Fruit fly (Drosophila melanogaster) whole organism, embryonic: ENCODE data around the gene Fbp2.
A peak's percentile ranks its signal among the peaks of the same experiment; 100 is the strongest.

Experiments
- Antp ChIP-seq: fragments of 200-800 bp; sonication (Bioruptor generic); optimal IDR thresholded peaks from 3 replicates; lab custom pipeline; 2016; ENCODE audit warnings: missing biosample characterization, missing genetic modification characterization
- CG10959 ChIP-seq: fragments of 200-800 bp; sonication (Bioruptor generic); IDR thresholded peaks from 2 replicates; pipeline ENCODE4 v1.3.6; 2022; ENCODE audit warnings: missing biosample characterization, missing genetic modification characterization
- CG10979 ChIP-seq: fragments of 200-800 bp; sonication (Bioruptor generic); optimal IDR thresholded peaks from 2 replicates; lab custom pipeline; 2018; ENCODE audit warnings: missing biosample characterization, mild to moderate bottlenecking, missing genetic modification characterization, moderate library complexity
- CG11695 ChIP-seq: fragments of 200-800 bp; sonication (Bioruptor generic); IDR thresholded peaks from 3 replicates; pipeline ENCODE4 v1.3.6; 2022; ENCODE audit warnings: missing biosample characterization, missing genetic modification characterization
- CG11696 ChIP-seq: fragments of 200-800 bp; sonication (Bioruptor generic); IDR thresholded peaks from 2 replicates; pipeline ENCODE4 v1.3.6; 2022; ENCODE audit warnings: missing biosample characterization, missing genetic modification characterization
- CG12659 ChIP-seq: fragments of 200-800 bp; sonication (Bioruptor generic); optimal IDR thresholded peaks from 3 replicates; lab custom pipeline; 2017; ENCODE audit warnings: mild to moderate bottlenecking, missing biosample characterization, missing genetic modification reagents, missing genetic modification characterization
- CG12744 ChIP-seq: fragments of 200-800 bp; sonication (Bioruptor generic); optimal IDR thresholded peaks from 2 replicates; lab custom pipeline; 2016; ENCODE audit warnings: missing biosample characterization, missing genetic modification characterization
- CG13424 ChIP-seq: fragments of 200-800 bp; sonication (Bioruptor generic); optimal IDR thresholded peaks from 2 replicates; lab custom pipeline; 2019; ENCODE audit warnings: missing biosample characterization, mild to moderate bottlenecking, missing genetic modification characterization, moderate library complexity
- CG14965 ChIP-seq: fragments of 200-800 bp; sonication (Bioruptor generic); optimal IDR thresholded peaks from 2 replicates; lab custom pipeline; 2016; ENCODE audit warnings: missing biosample characterization, missing genetic modification characterization, borderline replicate concordance
- CG17359 ChIP-seq: fragments of 200-800 bp; sonication (Bioruptor generic); optimal IDR thresholded peaks from 3 replicates; lab custom pipeline; 2018; ENCODE audit warnings: missing biosample characterization, mild to moderate bottlenecking, missing genetic modification characterization, moderate library complexity
- CG5245 ChIP-seq: fragments of 200-800 bp; sonication (Bioruptor generic); optimal IDR thresholded peaks from 3 replicates; lab custom pipeline; 2016; ENCODE audit warnings: missing biosample characterization, missing genetic modification characterization
- CG6654 ChIP-seq: fragments of 200-800 bp; sonication (Bioruptor generic); optimal IDR thresholded peaks from 2 replicates; lab custom pipeline; 2017; ENCODE audit warnings: missing biosample characterization, mild to moderate bottlenecking, missing genetic modification characterization
- CG7963 ChIP-seq: fragments of 200-800 bp; sonication (Bioruptor generic); IDR thresholded peaks from 3 replicates; pipeline ENCODE4 v1.3.6; 2022; ENCODE audit warnings: missing biosample characterization, missing genetic modification characterization; ENCODE audit not compliant: partially characterized antibody
- CG8359 ChIP-seq: fragments of 200-800 bp; sonication (Bioruptor generic); optimal IDR thresholded peaks from 2 replicates; lab custom pipeline; 2017; ENCODE audit warnings: missing biosample characterization, mild to moderate bottlenecking, missing genetic modification characterization, borderline replicate concordance
- CG8478 ChIP-seq: fragments of >200 bp; optimal IDR thresholded peaks from 2 replicates; lab custom pipeline; 2018
- CG8765 ChIP-seq: fragments of 200-800 bp; sonication (Bioruptor generic); IDR thresholded peaks from 2 replicates; pipeline ENCODE4 v1.3.6; 2022; ENCODE audit warnings: missing biosample characterization, missing genetic modification characterization
- Dip3 ChIP-seq: fragments of 200-800 bp; sonication (Bioruptor generic); optimal IDR thresholded peaks from 3 replicates; lab custom pipeline; 2016; ENCODE audit warnings: missing biosample characterization, missing genetic modification characterization
- HmgZ ChIP-seq: fragments of 200-800 bp; sonication (Bioruptor generic); optimal IDR thresholded peaks from 2 replicates; lab custom pipeline; 2018; ENCODE audit warnings: missing biosample characterization, mild to moderate bottlenecking, missing genetic modification characterization
- Kr ChIP-seq: fragments of 200-800 bp; sonication (Bioruptor generic); optimal IDR thresholded peaks from 2 replicates; lab custom pipeline; 2017; ENCODE audit warnings: missing biosample characterization, mild to moderate bottlenecking, missing genetic modification characterization
- MESR4 ChIP-seq: fragments of 200-800 bp; sonication (Bioruptor generic); optimal IDR thresholded peaks from 2 replicates; lab custom pipeline; 2018; ENCODE audit warnings: missing biosample characterization, mild to moderate bottlenecking, missing genetic modification characterization, moderate library complexity
- Mad ChIP-seq: fragments of 200-800 bp; sonication (Bioruptor generic); optimal IDR thresholded peaks from 2 replicates; lab custom pipeline; 2016; ENCODE audit warnings: missing biosample characterization, missing genetic modification characterization
- Myb ChIP-seq: fragments of 200-800 bp; sonication (Bioruptor generic); optimal IDR thresholded peaks from 2 replicates; lab custom pipeline; 2016; ENCODE audit warnings: missing biosample characterization, missing genetic modification characterization
- NC2α ChIP-seq: fragments of 200-800 bp; sonication (Bioruptor generic); optimal IDR thresholded peaks from 2 replicates; lab custom pipeline; 2016; ENCODE audit warnings: missing biosample characterization, missing genetic modification characterization
- NFAT ChIP-seq: fragments of 200-800 bp; sonication (Bioruptor generic); IDR thresholded peaks from 2 replicates; pipeline ENCODE4 v1.3.6; 2022; ENCODE audit warnings: missing biosample characterization, missing genetic modification characterization
- Nf-YC ChIP-seq: fragments of 200-800 bp; optimal IDR thresholded peaks from 3 replicates; lab custom pipeline; 2019; ENCODE audit warnings: missing biosample characterization, mild to moderate bottlenecking, missing genetic modification characterization, moderate library complexity
- Ptx1 ChIP-seq: fragments of 200-800 bp; sonication (Bioruptor generic); IDR thresholded peaks from 2 replicates; pipeline ENCODE4 v1.3.6; 2022; ENCODE audit warnings: missing biosample characterization, missing genetic modification characterization
- Six4 ChIP-seq: fragments of 200-800 bp; sonication (Bioruptor generic); optimal IDR thresholded peaks from 2 replicates; lab custom pipeline; 2016; ENCODE audit warnings: missing biosample characterization, missing genetic modification characterization
- Sry-β ChIP-seq: fragments of 200-800 bp; sonication (Bioruptor generic); optimal IDR thresholded peaks from 2 replicates; lab custom pipeline; 2018; ENCODE audit warnings: missing biosample characterization, mild to moderate bottlenecking, missing genetic modification characterization, moderate library complexity
- ase ChIP-seq: fragments of 200-800 bp; sonication (Bioruptor generic); IDR thresholded peaks from 3 replicates; pipeline ENCODE4 v1.3.6; 2022; ENCODE audit warnings: missing biosample characterization, missing genetic modification characterization
- bab2 ChIP-seq: fragments of 200-800 bp; sonication (Bioruptor generic); optimal IDR thresholded peaks from 2 replicates; lab custom pipeline; 2016; ENCODE audit warnings: missing biosample characterization, missing genetic modification characterization
- bsh ChIP-seq, 2 experiments: fragments of 200-800 bp; sonication (Bioruptor generic); optimal IDR thresholded peaks; 2 replicates each; lab custom pipeline; 2017 to 2018; ENCODE audit warnings: mild to moderate bottlenecking in 2 of 2, missing biosample characterization in 2 of 2, missing genetic modification characterization in 2 of 2, moderate library complexity in 1 of 2
- crc ChIP-seq: fragments of 200-800 bp; sonication (Bioruptor generic); optimal IDR thresholded peaks from 2 replicates; lab custom pipeline; 2016; ENCODE audit warnings: missing biosample characterization, missing genetic modification characterization
- croc ChIP-seq: fragments of 200-800 bp; sonication (Bioruptor generic); conservative IDR thresholded peaks from 3 replicates; pipeline ENCODE4 v1.3.6; 2022; ENCODE audit warnings: missing biosample characterization, missing genetic modification characterization
- da ChIP-seq: fragments of 200-800 bp; sonication (Bioruptor generic); optimal IDR thresholded peaks from 2 replicates; lab custom pipeline; 2016; ENCODE audit warnings: missing biosample characterization, missing genetic modification characterization
- eve ChIP-seq, 2 experiments: fragments of >200 bp; optimal IDR thresholded peaks; 2 replicates each; lab custom pipeline; 2017; ENCODE audit warnings: missing biosample characterization in 2 of 2, missing genetic modification characterization in 2 of 2
- exex ChIP-seq: fragments of 200-800 bp; sonication (Bioruptor generic); optimal IDR thresholded peaks from 4 replicates; lab custom pipeline; 2018; ENCODE audit warnings: missing biosample characterization, mild to moderate bottlenecking, missing genetic modification characterization, moderate library complexity
- hkb ChIP-seq, 2 experiments: fragments of 200-800 bp in 1 of 2; fragments of >200 bp in 1 of 2; sonication (Bioruptor generic) in 1 of 2; IDR thresholded peaks in 1 of 2; optimal IDR thresholded peaks in 1 of 2; 2 replicates each; pipeline versions ENCODE4 v1.3.6 to Lab custom; 2017 to 2022; ENCODE audit warnings: missing biosample characterization in 1 of 2, missing genetic modification characterization in 1 of 2
- knrl ChIP-seq: fragments of 200-800 bp; sonication (Bioruptor generic); IDR thresholded peaks from 3 replicates; pipeline ENCODE4 v1.3.6; 2022; ENCODE audit warnings: missing biosample characterization, missing genetic modification characterization; ENCODE audit not compliant: partially characterized antibody
- mirr ChIP-seq: fragments of 200-800 bp; sonication (Bioruptor generic); optimal IDR thresholded peaks from 3 replicates; lab custom pipeline; 2018; ENCODE audit warnings: missing biosample characterization, mild to moderate bottlenecking, missing genetic modification characterization
- nmo ChIP-seq: fragments of 200-800 bp; sonication (Bioruptor generic); optimal IDR thresholded peaks from 2 replicates; lab custom pipeline; 2018; ENCODE audit warnings: missing biosample characterization, mild to moderate bottlenecking, missing genetic modification characterization, moderate library complexity
- odd ChIP-seq: fragments of 200-800 bp; sonication (Bioruptor generic); optimal IDR thresholded peaks from 2 replicates; lab custom pipeline; 2017; ENCODE audit warnings: missing biosample characterization, mild to moderate bottlenecking, missing genetic modification characterization
- pho ChIP-seq: fragments of 200-800 bp; sonication (Bioruptor generic); optimal IDR thresholded peaks from 2 replicates; lab custom pipeline; 2016; ENCODE audit warnings: missing biosample characterization, missing genetic modification characterization
- ro ChIP-seq: fragments of 200-800 bp; sonication (Bioruptor generic); IDR thresholded peaks from 2 replicates; pipeline ENCODE4 v1.3.6; 2022; ENCODE audit warnings: missing biosample characterization, missing genetic modification characterization
- sc ChIP-seq, 3 experiments: fragments of >200 bp in 2 of 3; fragments of 200-800 bp in 1 of 3; sonication (Bioruptor generic) in 1 of 3; optimal IDR thresholded peaks; 2 replicates in 2 of 3; 3 replicates in 1 of 3; lab custom pipeline; 2017; ENCODE audit warnings: mild to moderate bottlenecking in 1 of 3, missing biosample characterization in 1 of 3, missing genetic modification characterization in 1 of 3, missing genetic modification reagents in 1 of 3
- scrt ChIP-seq: fragments of 200-800 bp; sonication (Bioruptor generic); optimal IDR thresholded peaks from 2 replicates; lab custom pipeline; 2018; ENCODE audit warnings: missing biosample characterization, mild to moderate bottlenecking, missing genetic modification characterization, moderate library complexity
- ssp ChIP-seq: fragments of 200-800 bp; sonication (Bioruptor generic); IDR thresholded peaks from 2 replicates; pipeline ENCODE4 v1.3.6; 2022; ENCODE audit warnings: missing biosample characterization, missing genetic modification characterization
- sug ChIP-seq: fragments of 200-800 bp; optimal IDR thresholded peaks from 2 replicates; lab custom pipeline; 2019; ENCODE audit warnings: missing biosample characterization, mild to moderate bottlenecking, missing genetic modification characterization, moderate library complexity
- trem ChIP-seq: fragments of 200-800 bp; optimal IDR thresholded peaks from 3 replicates; lab custom pipeline; 2019; ENCODE audit warnings: missing biosample characterization, mild to moderate bottlenecking, missing genetic modification characterization, moderate library complexity

Fbp2 gene

dm6 chr2L:9448322-9449256 lies 22.0 kb downstream of the Fbp2 start (continued):
- TF ChIP-seq crc (peak; percentile 1), Dip3 (no peak), CG8359 (GFP tag; lab: Kevin White, UChicago) (no peak), pho (GFP tag; lab: Kevin White, UChicago) (no peak), Myb (GFP tag; lab: Kevin White, UChicago) (no peak), CG7963 (GFP tag; lab: Robert Waterston, UW) (no peak), sc (optimal IDR thresholded peaks at IDR 0.05; lab: Kevin White, UChicago) (no peak), sc (GFP tag; optimal IDR thresholded peaks at IDR 0.05; lab: Kevin White, UChicago) (no peak), CG11695 (no peak), knrl (GFP tag; lab: Robert Waterston, UW) (no peak), bab2 (GFP tag; lab: Kevin White, UChicago) (no peak), croc (GFP tag; lab: Robert Waterston, UW) (no peak), Six4 (GFP tag; lab: Kevin White, UChicago) (no peak), NC2α (GFP tag; lab: Kevin White, UChicago) (no peak), Nf-YC (tag; lab: Kevin White, UChicago) (no peak), hkb (optimal IDR thresholded peaks at IDR 0.05; lab: Kevin White, UChicago) (no peak), hkb (GFP tag; IDR thresholded peaks at IDR 0.05; lab: Robert Waterston, UW) (no peak), da (GFP tag; lab: Kevin White, UChicago) (no peak), CG12744 (GFP tag; lab: Kevin White, UChicago) (no peak), scrt (GFP tag; lab: Kevin White, UChicago) (no peak), mirr (peak; percentile 76), bsh (GFP tag; optimal IDR thresholded peaks at IDR 0.05; lab: Kevin White, UChicago) (no peak), Antp (GFP tag; lab: Kevin White, UChicago) (peak; percentile 14), CG8765 (GFP tag; lab: Robert Waterston, UW) (no peak), Mad (GFP tag; lab: Kevin White, UChicago) (no peak), ase (GFP tag; lab: Robert Waterston, UW) (no peak), ssp (GFP tag; lab: Robert Waterston, UW) (no peak), Sry-β (GFP tag; lab: Kevin White, UChicago) (no peak), CG6654 (GFP tag; lab: Kevin White, UChicago) (no peak), CG10979 (tag; lab: Kevin White, UChicago) (no peak), NFAT (GFP tag; lab: Robert Waterston, UW) (no peak; the same call in 1 of the 2 replicates), CG11696 (no peak), CG17359 (no peak), CG8478 (lab: Kevin White, UChicago) (no peak), CG10959 (GFP tag; lab: Robert Waterston, UW) (no peak), Kr (GFP tag; lab: Kevin White, UChicago) (no peak), sug (tag; lab: Kevin White, UChicago) (no peak), MESR4 (GFP tag; lab: Kevin White, UChicago) (no peak), nmo (GFP tag; lab: Kevin White, UChicago) (peak; percentile 22), CG12659 (GFP tag; lab: Kevin White, UChicago) (no peak), CG13424 (tag; lab: Kevin White, UChicago) (no peak), ro (no peak), exex (tag; lab: Kevin White, UChicago) (peak; percentile 81), CG14965 (GFP tag; lab: Kevin White, UChicago) (no peak), CG5245 (GFP tag; lab: Kevin White, UChicago) (no peak), HmgZ (tag; lab: Kevin White, UChicago) (no peak), trem (tag; lab: Kevin White, UChicago) (no peak), eve (GFP tag; optimal IDR thresholded peaks at IDR 0.05; lab: Kevin White, UChicago) (peak in 1 of 2 experiments; percentile 10), Ptx1 (GFP tag; lab: Robert Waterston, UW) (no peak), odd (GFP tag; lab: Kevin White, UChicago) (no peak)
